Worm (Caenorhabditis elegans) whole organism, L4 larva: ENCODE data around the gene B0554.4.
A peak's percentile ranks its signal among the peaks of the same experiment; 100 is the strongest.

Experiments
- R02D3.7 ChIP-seq: fragments of 150-350 bp; sonication (generic microtip); optimal IDR thresholded peaks from 3 replicates; lab custom pipeline; 2014; ENCODE audit warnings: missing biosample characterization, missing genetic modification characterization
- T26A8.4 ChIP-seq: fragments of 200-800 bp; sonication (Bioruptor generic); IDR thresholded peaks from 2 replicates; pipeline ENCODE4 v1.3.6; 2022; ENCODE audit warnings: missing genetic modification characterization, missing compliant biosample characterization
- ama-1 ChIP-seq: fragments of 150-350 bp; optimal IDR thresholded peaks from 2 replicates; lab custom pipeline; 2014; ENCODE audit warnings: inconsistent platforms, mixed read lengths
- hlh-30 ChIP-seq: sonication (generic microtip); optimal IDR thresholded peaks from 2 replicates; lab custom pipeline; 2017; ENCODE audit warnings: antibody characterized with exemption, mild to moderate bottlenecking, missing genetic modification characterization, missing compliant biosample characterization; ENCODE audit not compliant: insufficient read depth
- lin-38 ChIP-seq: fragments of 200-800 bp; sonication (Bioruptor generic); IDR thresholded peaks from 2 replicates; pipeline ENCODE4 v1.3.6; 2022; ENCODE audit warnings: missing genetic modification reagents, missing genetic modification characterization, missing compliant biosample characterization
- lsy-2 ChIP-seq, 2 experiments: fragments of 150-350 bp in 1 of 2; sonication (generic microtip) in 1 of 2; optimal IDR thresholded peaks; 2 replicates each; lab custom pipeline; 2014 to 2017; ENCODE audit warnings: missing biosample characterization in 2 of 2, missing genetic modification characterization in 2 of 2
- mdl-1 ChIP-seq, 2 experiments: fragments of 150-350 bp in 1 of 2; sonication (generic microtip) in 1 of 2; optimal IDR thresholded peaks; 2 replicates each; lab custom pipeline; 2014 to 2017; ENCODE audit warnings: missing biosample characterization in 2 of 2, missing genetic modification characterization in 2 of 2
- nhr-237 ChIP-seq: sonication (generic microtip); optimal IDR thresholded peaks from 2 replicates; lab custom pipeline; 2017; ENCODE audit warnings: missing biosample characterization, missing genetic modification characterization
- php-3 ChIP-seq: fragments of 200-800 bp; sonication (Bioruptor generic); IDR thresholded peaks from 2 replicates; pipeline ENCODE4 v1.3.6; 2022; ENCODE audit warnings: missing genetic modification reagents, missing genetic modification characterization, missing compliant biosample characterization

ce11 chrV:462263-462662 lies 33.3 kb downstream of the B0554.4 start, which contains the start of gene nhr-202:
- TF ChIP-seq nhr-237 (tag; lab: Kevin White, UChicago), result no peak
- no peak for TF ChIP-seq php-3
- no peak for TF ChIP-seq T26A8.4 (GFP tag; lab: Robert Waterston, UW)
- no peak for TF ChIP-seq ama-1 (lab: Kevin White, UChicago)
- TF ChIP-seq lsy-2 (tag; optimal IDR thresholded peaks at IDR 0.05; lab: Kevin White, UChicago), result peak in 1 of 2 experiments; percentile 16
- TF ChIP-seq mdl-1 (tag; optimal IDR thresholded peaks at IDR 0.05; lab: Kevin White, UChicago), result no peak
- no peak for TF ChIP-seq lin-38 (GFP tag; lab: Robert Waterston, UW)
- TF ChIP-seq R02D3.7 (tag; lab: Kevin White, UChicago), result no peak
- TF ChIP-seq hlh-30, result peak; percentile 12
